Worm (Caenorhabditis elegans): ENCODE measurements around the gene F32D8.15.

Gene F32D8.15

ce11 chrV:10858340-10858739 lies 45.5 kb upstream of the F32D8.15 start (continued):
- TF ChIP-seq D1046.2 (GFP tag; IDR thresholded peaks at IDR 0.05) = no peak
- peak; percentile 51 for TF ChIP-seq mes-2 (tag; optimal IDR thresholded peaks at IDR 0.05; ENCODE audit: poor library complexity, severe bottlenecking)
- TF ChIP-seq mep-1 (tag; optimal IDR thresholded peaks at IDR 0.05) = peak; percentile 81
- TF ChIP-seq zfp-3 (GFP tag; conservative IDR thresholded peaks at IDR 0.05) = 0 out of 2 replicates have a peak, but pooled peaks have one; percentile 39
- TF ChIP-seq ama-1 (optimal IDR thresholded peaks at IDR 0.05) = no peak
- TF ChIP-seq vab-7 (GFP tag; IDR thresholded peaks at IDR 0.05) = peak; percentile 44
- no peak for TF ChIP-seq nhr-102 (tag; optimal IDR thresholded peaks at IDR 0.05)
- TF ChIP-seq nhr-6 (tag; optimal IDR thresholded peaks at IDR 0.05) = peak; percentile 62
- TF ChIP-seq nhr-77 (tag; optimal IDR thresholded peaks at IDR 0.05) = no peak
- TF ChIP-seq attf-4 (tag; optimal IDR thresholded peaks at IDR 0.05) = no peak
- TF ChIP-seq unc-62 (GFP tag; optimal IDR thresholded peaks at IDR 0.05 in 1 of 2) = peak in 1 of 2 experiments; percentile 99
- TF ChIP-seq unc-62 (tag; optimal IDR thresholded peaks at IDR 0.05) = no peak
- peak; percentile 34 for TF ChIP-seq dve-1 (tag; optimal IDR thresholded peaks at IDR 0.05; ENCODE audit: insufficient read depth)
- no peak for TF ChIP-seq T20F7.1 (GFP tag; optimal IDR thresholded peaks at IDR 0.05)
- TF ChIP-seq zfp-2 (tag; optimal IDR thresholded peaks at IDR 0.05) = no peak
- TF ChIP-seq lin-39 (tag; optimal IDR thresholded peaks at IDR 0.05) = no peak
- TF ChIP-seq madf-5 (GFP tag; IDR thresholded peaks at IDR 0.05) = no peak
- TF ChIP-seq lin-38 (GFP tag; IDR thresholded peaks at IDR 0.05) = peak; percentile 14; the same call in 1 of the 2 replicates
- TF ChIP-seq zag-1 (tag; optimal IDR thresholded peaks at IDR 0.05) = peak; percentile 66
- TF ChIP-seq nhr-237 (tag; optimal IDR thresholded peaks at IDR 0.05) = no peak
- peak; percentile 74 for TF ChIP-seq set-16 (GFP tag; IDR thresholded peaks at IDR 0.05)
- TF ChIP-seq pha-4 (GFP tag; IDR thresholded peaks at IDR 0.05) = peak; percentile 62; the same call in 1 of the 2 replicates
- no peak for TF ChIP-seq pha-4 (tag; optimal IDR thresholded peaks at IDR 0.05)
- TF ChIP-seq F44E2.7 (GFP tag; IDR thresholded peaks at IDR 0.05) = no peak
- peak; percentile 47 for TF ChIP-seq mxl-3 (GFP tag; optimal IDR thresholded peaks at IDR 0.05)
- no peak for TF ChIP-seq mxl-2 (GFP tag; conservative IDR thresholded peaks at IDR 0.05)
- peak; percentile 53 to 82 for TF ChIP-seq mdl-1 (tag; optimal IDR thresholded peaks at IDR 0.05)
- TF ChIP-seq lsy-2 (tag; optimal IDR thresholded peaks at IDR 0.05) = peak; percentile 59 to 67
- TF ChIP-seq egl-27 (tag; optimal IDR thresholded peaks at IDR 0.05) = no peak
- no peak for TF ChIP-seq ces-1 (GFP tag; optimal IDR thresholded peaks at IDR 0.05)
- no peak for TF ChIP-seq R02D3.7 (tag; optimal IDR thresholded peaks at IDR 0.05)
- no peak for TF ChIP-seq F10B5.3 (tag; optimal IDR thresholded peaks at IDR 0.05)
- peak; percentile 85 for TF ChIP-seq ctbp-1 (GFP tag; IDR thresholded peaks at IDR 0.05)
- TF ChIP-seq daf-19 (GFP tag; conservative IDR thresholded peaks at IDR 0.05) = no peak

- TF ChIP-seq tag-97 (GFP tag; IDR thresholded peaks at IDR 0.05) (no peak), ctbp-1 (GFP tag; IDR thresholded peaks at IDR 0.05) (no peak), dmd-9 (GFP tag; IDR thresholded peaks at IDR 0.05) (no peak), madf-5 (GFP tag; IDR thresholded peaks at IDR 0.05) (no peak), mxl-3 (GFP tag; optimal IDR thresholded peaks at IDR 0.05) (peak; percentile 32), ceh-20 (GFP tag; IDR thresholded peaks at IDR 0.05) (no peak), unc-39 (tag; optimal IDR thresholded peaks at IDR 0.05) (no peak), lir-3 (tag; optimal IDR thresholded peaks at IDR 0.05) (no peak), dve-1 (tag; optimal IDR thresholded peaks at IDR 0.05; ENCODE audit: insufficient read depth) (peak; percentile 9), nhr-77 (tag; optimal IDR thresholded peaks at IDR 0.05) (no peak), nhr-102 (tag; optimal IDR thresholded peaks at IDR 0.05) (no peak), daf-8 (GFP tag; IDR thresholded peaks at IDR 0.05) (no peak), ceh-32 (tag; optimal IDR thresholded peaks at IDR 0.05; ENCODE audit: poor library complexity) (no peak), set-16 (GFP tag; IDR thresholded peaks at IDR 0.05) (no peak), hif-1 (tag; optimal IDR thresholded peaks at IDR 0.05) (no peak), daf-16 (GFP tag; optimal IDR thresholded peaks at IDR 0.05) (no peak), daf-16 (tag; optimal IDR thresholded peaks at IDR 0.05) (peak; percentile 77), hlh-30 (tag; optimal IDR thresholded peaks at IDR 0.05; ENCODE audit: insufficient read depth) (peak; percentile 73), zip-2 (tag; optimal IDR thresholded peaks at IDR 0.05) (no peak), ama-1 (optimal IDR thresholded peaks at IDR 0.05) (no peak), php-3 (GFP tag; IDR thresholded peaks at IDR 0.05) (0 out of 2 replicates have a peak, but pooled peaks have one; percentile 39), nhr-41 (GFP tag; IDR thresholded peaks at IDR 0.05) (no peak), tra-1 (GFP tag; IDR thresholded peaks at IDR 0.05) (no peak), dmd-6 (GFP tag; IDR thresholded peaks at IDR 0.05) (peak; percentile 84), unc-62 (GFP tag; optimal IDR thresholded peaks at IDR 0.05 in 1 of 2) (peak in 1 of 2 experiments; percentile 71), unc-62 (tag; optimal IDR thresholded peaks at IDR 0.05) (no peak)
These were observed 44.7 kb upstream of the F32D8.15 start for ce11 chrV:10859048-10859637.
